Fruit fly (Drosophila melanogaster): ENCODE measurements around the gene RfC38.
A peak's percentile ranks its signal among the peaks of the same experiment; 100 is the strongest.

RfC38 gene

dm6 chr2L:11123499-11123898, 6.9 kb downstream of the RfC38 start, which contains the start of the genes Csl4 and Nup160 (continued):
- TF ChIP-seq ems (GFP tag; optimal IDR thresholded peaks at IDR 0.05) = peak; percentile 86
- no peak for TF ChIP-seq CG7556 (GFP tag; optimal IDR thresholded peaks at IDR 0.05)
- no peak for TF ChIP-seq gsb-n (tag; optimal IDR thresholded peaks at IDR 0.05)
- TF ChIP-seq CG10654 (GFP tag; optimal IDR thresholded peaks at IDR 0.05) = peak; percentile 77
- peak; percentile 64 for TF ChIP-seq CG17829 (tag; optimal IDR thresholded peaks at IDR 0.05)
- TF ChIP-seq disco-r (GFP tag; optimal IDR thresholded peaks at IDR 0.05) = peak; percentile 55
- peak; percentile 86 for TF ChIP-seq Xbp1 (GFP tag; optimal IDR thresholded peaks at IDR 0.05)
- peak; percentile 48 for TF ChIP-seq CG11085 (GFP tag; IDR thresholded peaks at IDR 0.05)
- no peak for TF ChIP-seq eve (GFP tag; optimal IDR thresholded peaks at IDR 0.05)
- TF ChIP-seq trem (tag; optimal IDR thresholded peaks at IDR 0.05) = peak; percentile 83
- TF ChIP-seq CG9876 (GFP tag; optimal IDR thresholded peaks at IDR 0.05) = peak; percentile 48
- peak; percentile 71 for TF ChIP-seq Myb (GFP tag; optimal IDR thresholded peaks at IDR 0.05)
- no peak for TF ChIP-seq CG2712 (tag; optimal IDR thresholded peaks at IDR 0.05)
- peak; percentile 92 for TF ChIP-seq lilli (GFP tag; optimal IDR thresholded peaks at IDR 0.05)
- TF ChIP-seq CG11696 (GFP tag; IDR thresholded peaks at IDR 0.05) = 0 out of 2 replicates have a peak, but pooled peaks have one; percentile 8
- peak; percentile 69 for TF ChIP-seq CG17186 (GFP tag; optimal IDR thresholded peaks at IDR 0.05)
- TF ChIP-seq sisA (GFP tag; IDR thresholded peaks at IDR 0.05) = peak; percentile 61
- TF ChIP-seq bigmax (GFP tag; optimal IDR thresholded peaks at IDR 0.05) = no peak
- no peak for TF ChIP-seq CG6765 (GFP tag; optimal IDR thresholded peaks at IDR 0.05)
- no peak for TF ChIP-seq CG2678 (tag; optimal IDR thresholded peaks at IDR 0.05)
- no peak for TF ChIP-seq sd (tag; optimal IDR thresholded peaks at IDR 0.05)
- no peak for TF ChIP-seq sr (GFP tag; IDR thresholded peaks at IDR 0.05)
- no peak for TF ChIP-seq Trl (optimal IDR thresholded peaks at IDR 0.05)
- peak; percentile 91 for TF ChIP-seq Trl (GFP tag; optimal IDR thresholded peaks at IDR 0.05)
- no peak; the same call in 1 of the 2 replicates for TF ChIP-seq CG4730 (GFP tag; IDR thresholded peaks at IDR 0.05)
- TF ChIP-seq CG14965 (GFP tag; optimal IDR thresholded peaks at IDR 0.05; ENCODE audit: borderline replicate concordance) = no peak
- TF ChIP-seq en (GFP tag; optimal IDR thresholded peaks at IDR 0.05) = peak; percentile 46
- TF ChIP-seq CG8924 (tag; optimal IDR thresholded peaks at IDR 0.05) = peak; percentile 69
- peak; percentile 60 for TF ChIP-seq ERR (GFP tag; optimal IDR thresholded peaks at IDR 0.05)
- TF ChIP-seq psq (GFP tag; optimal IDR thresholded peaks at IDR 0.05) = peak; percentile 26
- peak; percentile 38 for TF ChIP-seq Sry-β (GFP tag; optimal IDR thresholded peaks at IDR 0.05)
- no peak for TF ChIP-seq nerfin-1 (tag; optimal IDR thresholded peaks at IDR 0.05)
- peak; percentile 73 for TF ChIP-seq CG30020 (tag; optimal IDR thresholded peaks at IDR 0.05)
- no peak for TF ChIP-seq CG1024 (GFP tag; IDR thresholded peaks at IDR 0.05)
- no peak for TF ChIP-seq pros (GFP tag; optimal IDR thresholded peaks at IDR 0.05)
- TF ChIP-seq CG2889 (GFP tag; IDR thresholded peaks at IDR 0.05) = no peak
- TF ChIP-seq Jarid2 (GFP tag; optimal IDR thresholded peaks at IDR 0.05) = no peak
- TF ChIP-seq Med (GFP tag) = peak; percentile 98
- no peak; the same call in 1 of the 2 replicates for TF ChIP-seq bbx (GFP tag; IDR thresholded peaks at IDR 0.05; ENCODE audit: partially characterized antibody)
- TF ChIP-seq CG16863 (GFP tag; optimal IDR thresholded peaks at IDR 0.05) = peak; percentile 76
- peak; percentile 88 for TF ChIP-seq bab2 (GFP tag; optimal IDR thresholded peaks at IDR 0.05)
- TF ChIP-seq gro (GFP tag; optimal IDR thresholded peaks at IDR 0.05) = peak; percentile 92
- peak; percentile 65 for TF ChIP-seq CG18011 (GFP tag; optimal IDR thresholded peaks at IDR 0.05)
- TF ChIP-seq HLHmδ (GFP tag; optimal IDR thresholded peaks at IDR 0.05) = no peak
- peak; percentile 79 for TF ChIP-seq CG13775 (GFP tag; optimal IDR thresholded peaks at IDR 0.05)
- peak; percentile 43 for TF ChIP-seq Dek (tag; optimal IDR thresholded peaks at IDR 0.05)
- TF ChIP-seq CG9797 (GFP tag; optimal IDR thresholded peaks at IDR 0.05) = peak; percentile 62
- TF ChIP-seq CG15514 (GFP tag; optimal IDR thresholded peaks at IDR 0.05) = peak; percentile 66
- no peak for TF ChIP-seq CG8359 (GFP tag; optimal IDR thresholded peaks at IDR 0.05; ENCODE audit: borderline replicate concordance)
- 0 out of 2 replicates have a peak, but pooled peaks have one; percentile 32 for TF ChIP-seq hbn (GFP tag; IDR thresholded peaks at IDR 0.05; ENCODE audit: partially characterized antibody)
- TF ChIP-seq jing (GFP tag; optimal IDR thresholded peaks at IDR 0.05) = peak; percentile 3
